Worm (Caenorhabditis elegans) whole organism, L4/young adult: ENCODE data around the gene fbxc-36.
"Not testable (repeated sequence)": the region's sequence is repeated elsewhere in the genome, so short reads cannot be mapped to it uniquely, and the experiment has no call there.

ENCODE experiments used
- W03F9.2 ChIP-seq: fragments of 150-350 bp; optimal IDR thresholded peaks from 2 replicates; lab custom pipeline; 2014; ENCODE audit warnings: missing biosample characterization, missing genetic modification characterization
- dao-5 ChIP-seq: sonication (generic microtip); optimal IDR thresholded peaks from 2 replicates; lab custom pipeline; 2016; ENCODE audit warnings: missing genotype, missing genetic modification characterization, moderate library complexity, missing compliant biosample characterization
- him-1 ChIP-seq: sonication (generic microtip); optimal IDR thresholded peaks from 2 replicates; lab custom pipeline; 2016; ENCODE audit warnings: missing genotype, missing genetic modification reagents, missing genetic modification characterization, missing compliant biosample characterization

Gene fbxc-36

DNA sequence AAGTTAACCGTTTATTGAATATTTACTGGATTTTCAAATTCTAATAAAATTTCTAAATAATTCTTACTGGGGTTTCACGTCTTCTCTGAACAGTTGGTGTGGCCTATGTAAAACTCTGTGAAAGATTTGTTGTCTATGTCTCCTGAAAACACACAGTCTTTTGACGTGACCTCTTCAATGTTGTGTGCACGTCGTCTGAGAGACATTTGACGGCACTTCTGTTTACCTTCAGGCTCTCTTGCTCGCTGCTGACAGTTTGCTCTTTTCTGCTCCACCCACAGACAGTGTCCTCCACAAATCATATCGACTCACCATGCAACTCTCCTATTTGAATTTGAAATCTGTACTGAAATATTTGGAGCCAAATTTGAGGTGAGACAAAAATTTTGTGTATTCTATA is 9.9 kb upstream of the fbxc-36 start, which contains the start of gene fbxc-34:
Gene fbxc-34, plus strand, starts transcription at position 301 of the 400 bp plus-strand sequence.
- not testable (repeated sequence) for TF ChIP-seq him-1; W03F9.2; dao-5 (tag; lab: Kevin White, UChicago)

DNA sequence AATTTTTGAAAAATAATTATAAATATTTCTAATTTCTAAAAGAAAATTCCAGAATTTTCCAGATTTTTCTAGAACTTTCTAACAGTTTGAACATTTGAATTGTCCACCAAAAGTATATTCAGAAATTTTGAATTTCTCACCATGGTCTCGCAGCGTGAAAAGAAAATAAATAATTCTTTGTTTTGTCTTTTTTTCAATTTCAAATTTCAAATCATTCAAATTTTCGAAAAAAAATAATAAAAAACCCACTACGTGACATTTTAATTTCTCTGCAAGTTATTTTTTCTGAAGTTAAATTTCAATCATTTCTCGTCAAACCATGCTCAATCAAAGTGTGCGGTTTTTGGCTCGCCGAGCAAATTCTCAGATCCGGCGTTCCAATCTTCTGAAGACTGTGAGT is 8.1 kb upstream of the fbxc-36 start, which contains the start of gene acs-15:
Gene acs-15, plus strand, starts transcription at position 301 of the 400 bp plus-strand sequence.
- no peak for TF ChIP-seq him-1
- TF ChIP-seq W03F9.2, result no peak
- no peak for TF ChIP-seq dao-5 (tag; lab: Kevin White, UChicago)

DNA sequence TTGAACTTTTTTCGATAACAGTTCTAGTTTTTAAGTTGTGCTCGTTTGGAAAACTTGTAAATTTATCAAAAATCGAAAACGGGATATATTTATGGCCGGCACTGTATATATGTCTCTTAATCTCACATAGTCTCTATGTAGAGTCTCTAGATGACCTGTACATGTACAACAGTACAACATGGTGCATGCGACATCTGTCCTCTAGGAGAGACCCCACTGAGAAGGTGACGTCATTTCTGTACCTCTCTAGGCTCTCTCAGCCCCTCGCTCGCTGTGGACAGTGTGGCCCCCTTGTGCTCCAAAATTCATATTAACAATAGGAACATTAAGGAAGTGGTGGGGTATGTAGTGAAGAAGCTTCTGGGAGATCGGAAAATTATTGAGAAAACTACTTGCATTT is 3.5 kb upstream of the fbxc-36 start:
- TF ChIP-seq W03F9.2 (no peak), him-1 (no peak), dao-5 (tag; lab: Kevin White, UChicago) (no peak)

DNA sequence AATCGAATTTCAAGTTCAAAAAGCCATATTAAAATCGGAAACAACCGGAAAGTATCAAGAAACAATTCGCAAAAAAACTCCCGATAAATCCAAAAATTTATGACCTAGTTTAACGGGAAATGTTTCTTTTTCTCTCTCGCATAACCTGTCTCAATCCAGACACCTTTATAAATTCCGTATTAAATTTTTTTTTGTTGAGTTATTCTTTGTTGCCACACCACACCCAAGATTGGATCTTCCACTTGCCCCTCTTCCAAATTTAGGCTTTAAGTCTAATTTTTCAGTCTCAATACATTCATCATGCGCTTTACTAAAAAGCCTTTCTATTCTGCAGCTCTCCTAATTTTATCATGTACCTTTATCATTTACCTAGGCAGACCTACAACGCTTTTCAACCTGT is 2.2 kb upstream of the fbxc-36 start, which contains the start of gene R07C3.3:
Gene R07C3.3, plus strand, starts transcription at position 301 of the 400 bp plus-strand sequence.
- TF ChIP-seq him-1, result no peak
- TF ChIP-seq W03F9.2, result no peak

DNA sequence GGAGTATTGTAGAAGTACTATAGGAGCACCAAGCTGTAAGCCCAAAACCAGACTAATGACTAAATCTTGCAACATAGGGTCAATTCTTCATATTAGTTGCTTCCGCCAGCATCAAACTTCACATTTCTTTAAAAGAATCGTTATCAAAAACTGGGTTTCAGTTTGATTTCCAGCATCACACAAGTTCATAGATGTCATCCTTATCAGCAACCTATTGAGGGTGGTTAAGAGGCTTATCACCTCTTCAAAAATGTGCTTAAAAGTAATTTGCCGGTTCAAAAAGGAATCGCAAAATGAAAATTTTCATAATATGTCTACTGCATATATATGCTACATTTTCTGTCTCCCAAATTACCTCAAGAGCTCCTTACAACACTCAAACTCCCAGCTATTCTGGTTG is 3.0 kb downstream of the fbxc-36 start, which contains the start of gene clec-43:
Gene clec-43, plus strand, starts transcription at position 294 of the 400 bp plus-strand sequence.
- no peak for TF ChIP-seq him-1
- TF ChIP-seq dao-5 (tag; lab: Kevin White, UChicago), result no peak

DNA sequence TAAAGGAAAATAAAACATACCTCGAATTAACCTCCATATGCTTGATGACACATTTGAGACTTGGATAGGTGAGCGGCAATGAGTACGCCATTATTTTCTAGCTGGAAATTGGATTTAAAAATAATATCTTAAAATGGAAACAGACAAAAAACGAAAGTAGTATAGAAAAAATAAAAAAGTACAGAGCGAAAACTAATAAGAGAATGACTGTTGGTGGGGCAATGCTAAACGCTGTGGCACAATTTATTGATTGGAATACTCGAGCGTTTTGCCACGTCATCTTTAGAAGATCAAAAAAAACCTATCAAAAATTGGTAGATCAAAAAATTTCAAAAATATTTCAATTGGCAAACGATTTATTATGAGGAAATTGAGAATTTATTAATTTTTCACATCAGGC is 7.3 kb downstream of the fbxc-36 start, which contains the start of gene fbxc-32:
Gene fbxc-32, minus strand, starts transcription at position 101 of the 400 bp plus-strand sequence.
- no peak for TF ChIP-seq W03F9.2
- TF ChIP-seq him-1, result no peak
- no peak for TF ChIP-seq dao-5 (tag; lab: Kevin White, UChicago)

DNA sequence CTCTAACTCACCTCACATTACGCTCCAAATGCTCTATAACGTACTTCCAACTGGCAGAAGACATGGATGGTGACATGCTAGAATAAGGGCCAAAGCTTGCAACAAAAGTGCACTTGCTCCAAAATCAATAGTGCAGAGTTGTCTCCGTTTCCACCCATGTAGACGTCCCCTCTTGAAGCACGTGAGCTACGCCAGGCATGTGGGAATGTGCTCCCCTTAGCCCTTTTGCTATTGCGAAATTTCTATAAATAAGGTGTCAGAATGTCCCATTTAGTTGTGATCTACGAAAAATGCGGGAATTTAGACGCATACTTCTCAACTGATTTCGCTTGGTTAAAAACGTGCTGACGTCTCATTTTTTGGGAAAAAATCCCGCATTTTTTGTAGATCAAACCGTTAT is 9.6 kb downstream of the fbxc-36 start:
- TF ChIP-seq W03F9.2, result no peak
- TF ChIP-seq dao-5 (tag; lab: Kevin White, UChicago), result no peak
- no peak for TF ChIP-seq him-1

DNA sequence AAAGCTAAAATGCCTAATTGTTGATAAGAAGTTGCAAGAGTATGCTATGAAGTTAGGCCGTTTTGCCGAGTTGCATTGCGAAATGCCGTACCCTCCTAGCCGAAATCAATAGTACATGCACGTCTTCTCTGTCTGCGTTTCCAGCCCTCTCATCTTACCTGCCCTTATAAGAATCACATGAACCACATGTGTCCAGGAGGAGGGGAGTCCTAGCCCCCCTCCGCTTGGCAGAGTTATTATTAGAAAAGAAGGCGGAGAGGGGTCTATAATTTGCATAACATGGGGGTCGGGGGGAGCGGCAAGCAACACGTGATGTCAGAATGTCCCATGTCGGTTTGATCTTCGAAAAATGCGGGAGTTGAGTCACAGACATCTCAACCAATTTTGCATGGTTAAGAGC is 12.3 kb downstream of the fbxc-36 start:
- TF ChIP-seq him-1 (no peak), W03F9.2 (no peak), dao-5 (tag; lab: Kevin White, UChicago) (no peak)

DNA sequence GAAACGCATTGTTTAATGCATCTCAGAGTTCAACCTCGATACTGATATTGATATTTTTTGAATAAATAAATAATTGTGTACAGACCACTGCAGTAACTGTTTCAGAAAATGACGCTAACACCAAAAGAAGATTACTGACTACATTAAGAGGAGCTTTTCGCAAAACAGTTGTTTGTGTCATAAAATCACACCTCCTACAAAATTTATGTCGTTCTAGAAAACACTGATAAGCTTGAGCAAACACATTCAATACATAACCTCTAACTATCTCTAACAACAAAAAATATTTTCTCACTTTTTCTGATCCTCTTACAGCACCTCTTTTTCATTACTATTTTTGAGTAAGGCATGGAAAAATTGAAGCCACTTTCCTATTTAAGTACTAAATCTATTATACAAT is 13.8 kb downstream of the fbxc-36 start, which contains the start of gene fbxc-7:
Gene fbxc-7, plus strand, starts transcription at position 301 of the 400 bp plus-strand sequence.
- TF ChIP-seq dao-5 (tag; lab: Kevin White, UChicago); W03F9.2; him-1: not testable (repeated sequence)

DNA sequence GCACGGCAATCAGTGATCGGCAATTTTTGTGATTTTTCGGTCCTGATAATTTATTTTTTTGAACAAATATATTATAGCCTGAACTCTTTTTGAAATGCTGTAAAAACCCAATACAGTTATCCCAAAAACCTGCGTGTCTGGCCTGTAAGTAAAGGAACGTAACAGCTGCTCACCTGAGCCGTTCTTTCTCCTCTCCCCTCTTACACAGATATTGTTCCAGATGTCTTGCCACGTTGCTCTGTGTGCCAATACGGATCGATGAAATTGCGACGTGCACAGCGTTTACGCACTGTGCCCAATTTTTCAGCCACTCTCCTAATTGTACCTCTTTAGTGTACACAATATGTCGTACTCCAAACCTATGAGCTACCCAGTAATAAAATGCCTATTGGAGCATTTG is 17.8 kb downstream of the fbxc-36 start, which contains the start of gene sdz-4:
Gene sdz-4, plus strand, starts transcription at position 301 of the 400 bp plus-strand sequence.
- TF ChIP-seq him-1 (no peak), W03F9.2 (no peak), dao-5 (tag; lab: Kevin White, UChicago) (no peak)

DNA sequence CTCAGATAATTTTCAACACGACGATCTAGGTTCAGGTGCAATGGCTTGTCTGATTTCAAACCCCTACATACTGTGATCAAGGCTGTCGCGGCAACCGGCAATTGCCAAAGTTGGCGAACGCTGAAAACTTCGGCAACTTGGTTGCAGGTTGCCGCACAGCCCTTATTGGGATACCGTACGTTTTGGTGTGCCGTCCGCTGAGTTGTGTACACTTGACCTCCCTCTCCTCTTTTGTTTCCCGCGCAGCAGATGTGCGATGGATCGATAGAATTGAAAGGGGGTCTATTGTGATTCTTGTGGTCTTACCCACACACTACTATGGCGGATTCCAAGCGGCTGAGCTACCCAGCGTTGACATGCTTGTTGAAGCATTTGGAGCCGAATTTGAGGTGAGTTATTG is 19.4 kb downstream of the fbxc-36 start, which contains the start of the genes C32B5.18 and C32B5.7:
Gene C32B5.18, plus strand, starts transcription at position 301 of the 400 bp plus-strand sequence.
Gene C32B5.7, plus strand, starts transcription at position 311 of the 400 bp plus-strand sequence.
- TF ChIP-seq him-1 (no peak), W03F9.2 (no peak), dao-5 (tag; lab: Kevin White, UChicago) (no peak)

DNA sequence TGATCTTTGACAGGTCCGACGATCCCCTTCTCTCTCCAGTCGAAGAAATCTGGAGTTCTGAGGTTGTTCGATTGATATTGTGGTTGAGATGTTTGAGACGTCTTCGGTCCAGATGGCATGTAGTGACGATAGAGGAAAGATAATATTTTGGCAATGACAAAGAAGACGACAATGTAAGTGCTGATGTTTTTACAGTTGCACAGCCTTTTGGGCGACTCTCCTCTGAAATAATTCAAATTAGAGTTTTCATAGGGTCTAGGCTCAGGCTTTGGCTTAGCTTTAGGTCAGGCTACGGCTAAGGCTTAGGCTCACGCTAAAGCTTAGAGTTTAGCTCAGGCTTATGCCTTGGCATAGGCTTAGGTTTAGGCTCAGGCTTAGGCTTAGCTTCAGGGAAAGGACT is 21.2 kb downstream of the fbxc-36 start, which contains the start of gene C32B5.13:
Gene C32B5.13, minus strand, starts transcription at position 101 of the 400 bp plus-strand sequence.
- TF ChIP-seq W03F9.2, result no peak
- no peak for TF ChIP-seq him-1
- no peak for TF ChIP-seq dao-5 (tag; lab: Kevin White, UChicago)

DNA sequence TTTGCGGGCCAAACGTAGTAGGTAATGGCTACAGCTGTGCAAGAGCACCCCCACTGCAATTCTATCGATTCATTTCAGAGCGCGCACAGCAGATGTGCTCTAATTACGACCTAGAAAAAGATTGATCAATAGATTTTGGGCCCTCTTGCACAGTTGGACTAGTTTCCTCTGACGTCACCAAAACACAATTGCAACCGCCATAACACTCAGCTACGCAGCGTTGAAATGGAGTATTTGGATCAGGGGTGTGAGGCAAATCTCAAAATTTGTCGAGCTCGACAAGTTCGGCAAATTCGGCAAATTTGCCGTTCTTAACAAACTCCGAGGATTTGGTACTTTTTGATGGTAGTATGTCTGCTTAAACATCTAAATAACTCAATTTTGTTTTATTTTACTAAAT is 26.2 kb downstream of the fbxc-36 start, which contains the start of gene fbxc-18:
Gene fbxc-18, minus strand, starts transcription at position 101 of the 400 bp plus-strand sequence.
- not testable (repeated sequence) for TF ChIP-seq W03F9.2; him-1; dao-5 (tag; lab: Kevin White, UChicago)

DNA sequence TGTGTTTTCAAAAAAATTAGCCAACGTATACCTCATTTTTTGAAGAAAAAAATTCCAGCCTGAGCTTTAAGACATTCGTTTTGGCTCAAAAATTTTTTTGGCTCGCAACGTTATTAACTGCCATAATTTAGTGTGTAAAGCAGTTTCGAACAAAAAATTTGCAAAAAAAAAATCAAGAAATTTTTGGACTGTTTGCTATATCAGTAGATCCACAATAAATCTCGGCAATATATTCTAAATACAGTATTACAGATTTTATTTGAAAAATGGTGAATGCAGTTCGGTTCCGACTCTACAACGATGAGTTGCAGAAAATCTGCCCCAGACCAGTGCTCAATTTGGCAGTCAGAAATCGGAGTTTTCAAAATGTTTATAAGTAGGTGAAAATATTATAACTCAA is 27.3 kb downstream of the fbxc-36 start, which contains the start of gene C32B5.6:
Gene C32B5.6, plus strand, starts transcription at position 301 of the 400 bp plus-strand sequence.
- TF ChIP-seq him-1; dao-5 (tag; lab: Kevin White, UChicago); W03F9.2: not testable (repeated sequence)

DNA sequence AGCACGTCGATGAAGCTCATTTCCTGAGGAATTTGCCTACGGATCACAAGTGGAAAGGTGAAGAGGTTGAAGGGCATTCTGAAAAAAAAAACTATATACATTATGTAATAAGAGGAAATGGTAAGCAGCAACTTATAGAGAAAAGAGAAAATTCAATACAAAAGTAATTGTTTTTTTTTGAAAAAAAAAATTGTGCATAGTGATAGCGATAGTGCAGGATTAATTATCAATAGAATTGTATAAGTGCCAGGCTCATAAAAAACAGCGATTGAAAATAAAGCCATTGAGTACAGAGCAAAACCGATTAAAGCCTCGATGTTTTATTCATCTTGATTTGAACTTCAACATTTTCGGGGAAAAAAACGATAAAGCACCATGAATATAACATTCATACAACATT is 32.1 kb downstream of the fbxc-36 start, which contains the start of gene C32B5.15:
Gene C32B5.15, minus strand, starts transcription at position 101 of the 400 bp plus-strand sequence.
- TF ChIP-seq dao-5 (tag; lab: Kevin White, UChicago), result no peak
- TF ChIP-seq him-1, result no peak
- TF ChIP-seq W03F9.2, result no peak
